Worm (Caenorhabditis elegans): ENCODE data around the gene K10D6.4.
A peak's percentile ranks its signal among the peaks of the same experiment; 100 is the strongest.

Gene K10D6.4

ce11 chrV:11182925-11183324, 18.8 kb upstream of the K10D6.4 start, which contains the start of gene cnc-10:
Gene cnc-10, plus strand, starts transcription at chrV:11183225.
- TF ChIP-seq ama-1 (optimal IDR thresholded peaks at IDR 0.05) (no peak), mab-5 (tag; optimal IDR thresholded peaks at IDR 0.05) (no peak), nhr-25 (tag; optimal IDR thresholded peaks at IDR 0.05) (peak; percentile 61), sem-4 (tag; optimal IDR thresholded peaks at IDR 0.05) (no peak), ZK546.5 (tag; optimal IDR thresholded peaks at IDR 0.05) (no peak)

- TF ChIP-seq ztf-11 (tag; optimal IDR thresholded peaks at IDR 0.05) (no peak), elt-3 (tag; optimal IDR thresholded peaks at IDR 0.05) (no peak), mab-5 (tag; optimal IDR thresholded peaks at IDR 0.05) (no peak), sem-4 (tag; optimal IDR thresholded peaks at IDR 0.05) (no peak), Y55F3AM.14 (GFP tag; optimal IDR thresholded peaks at IDR 0.05) (no peak), snpc-4 (tag; optimal IDR thresholded peaks at IDR 0.05) (no peak), C34F6.9 (tag; optimal IDR thresholded peaks at IDR 0.05) (no peak)
Observed at ce11 chrV:11190983-11191382, 10.7 kb upstream of the K10D6.4 start, which contains the start of gene lgc-49. Gene lgc-49, plus strand, starts transcription at chrV:11191283.

ce11 chrV:11196109-11196508, 5.6 kb upstream of the K10D6.4 start, which contains the start of gene clc-6:
Gene clc-6, minus strand, starts transcription at chrV:11196209.
- TF ChIP-seq nhr-129 (tag; optimal IDR thresholded peaks at IDR 0.05) (no peak), C34F6.9 (tag; optimal IDR thresholded peaks at IDR 0.05) (no peak), peb-1 (tag; optimal IDR thresholded peaks at IDR 0.05) (no peak), lin-13 (GFP tag; optimal IDR thresholded peaks at IDR 0.05) (no peak), unc-39 (tag; optimal IDR thresholded peaks at IDR 0.05) (no peak)

ce11 chrV:11196631-11197258, 5.0 kb upstream of the K10D6.4 start:
- TF ChIP-seq crh-2 (tag; optimal IDR thresholded peaks at IDR 0.05) (peak; percentile 45), unc-55 (GFP tag; optimal IDR thresholded peaks at IDR 0.05) (no peak), R02D3.7 (tag; optimal IDR thresholded peaks at IDR 0.05) (no peak), Y55F3AM.14 (GFP tag; optimal IDR thresholded peaks at IDR 0.05) (no peak), ztf-4 (tag; optimal IDR thresholded peaks at IDR 0.05) (no peak), ceh-82 (tag; optimal IDR thresholded peaks at IDR 0.05) (no peak), ZK546.5 (tag; optimal IDR thresholded peaks at IDR 0.05) (no peak), sma-9 (GFP tag; optimal IDR thresholded peaks at IDR 0.05) (peak; percentile 49), sma-9 (tag; optimal IDR thresholded peaks at IDR 0.05) (no peak), nhr-129 (tag; optimal IDR thresholded peaks at IDR 0.05) (peak; percentile 31), snpc-4 (tag; optimal IDR thresholded peaks at IDR 0.05) (no peak), gmeb-1 (tag; optimal IDR thresholded peaks at IDR 0.05) (no peak), unc-39 (tag; optimal IDR thresholded peaks at IDR 0.05) (no peak), zag-1 (tag; optimal IDR thresholded peaks at IDR 0.05) (no peak), nhr-237 (tag; optimal IDR thresholded peaks at IDR 0.05) (no peak), fos-1 (tag; optimal IDR thresholded peaks at IDR 0.05) (peak; percentile 5), ceh-16 (tag; optimal IDR thresholded peaks at IDR 0.05) (peak; percentile 46), F13H6.1 (tag; optimal IDR thresholded peaks at IDR 0.05) (peak; percentile 30), lsy-2 (tag; optimal IDR thresholded peaks at IDR 0.05) (no peak), skn-1 (tag; optimal IDR thresholded peaks at IDR 0.05) (no peak), nhr-21 (tag; optimal IDR thresholded peaks at IDR 0.05) (no peak), nhr-77 (tag; optimal IDR thresholded peaks at IDR 0.05) (no peak), sma-3 (GFP tag; optimal IDR thresholded peaks at IDR 0.05) (no peak), mbf-1 (tag; optimal IDR thresholded peaks at IDR 0.05) (no peak), nhr-12 (tag; optimal IDR thresholded peaks at IDR 0.05) (no peak), peb-1 (tag; optimal IDR thresholded peaks at IDR 0.05) (no peak), nhr-25 (tag; optimal IDR thresholded peaks at IDR 0.05) (peak; percentile 72), nhr-6 (tag; optimal IDR thresholded peaks at IDR 0.05) (peak; percentile 31), ama-1 (optimal IDR thresholded peaks at IDR 0.05) (no peak), blmp-1 (tag; optimal IDR thresholded peaks at IDR 0.05; ENCODE audit: insufficient read depth) (peak; percentile 8), sem-4 (tag; optimal IDR thresholded peaks at IDR 0.05) (peak; percentile 41), lin-11 (tag; optimal IDR thresholded peaks at IDR 0.05) (no peak), aly-2 (tag; optimal IDR thresholded peaks at IDR 0.05) (no peak), dmd-4 (tag; optimal IDR thresholded peaks at IDR 0.05) (no peak), nhr-11 (tag; optimal IDR thresholded peaks at IDR 0.05) (no peak), C34F6.9 (tag; optimal IDR thresholded peaks at IDR 0.05) (no peak)

All from whole organism, L2 larva.